Worm (Caenorhabditis elegans) whole organism, late embryonic: Measurements from ENCODE around the gene pals-32.

Source experiments
- T23F11.4 ChIP-seq: fragments of 200-800 bp; sonication (Bioruptor generic); optimal IDR thresholded peaks from 2 replicates; lab custom pipeline; 2018; ENCODE audit warnings: mild to moderate bottlenecking, missing genetic modification characterization, missing compliant biosample characterization
- ama-1 ChIP-seq: fragments of 150-350 bp; optimal IDR thresholded peaks from 2 replicates; lab custom pipeline; 2014
- eyg-1 ChIP-seq: sonication (generic microtip); optimal IDR thresholded peaks from 2 replicates; lab custom pipeline; 2016; ENCODE audit warnings: missing genotype, missing genetic modification characterization, missing compliant biosample characterization
- fkh-6 ChIP-seq: sonication (generic microtip); optimal IDR thresholded peaks from 2 replicates; lab custom pipeline; 2016; ENCODE audit warnings: missing genetic modification characterization, missing compliant biosample characterization
- hlh-8 ChIP-seq: sonication (generic microtip); optimal IDR thresholded peaks from 2 replicates; lab custom pipeline; 2016; ENCODE audit warnings: missing genotype, missing genetic modification characterization, missing compliant biosample characterization
- nhr-11 ChIP-seq: fragments of 150-350 bp; optimal IDR thresholded peaks from 2 replicates; lab custom pipeline; 2014; ENCODE audit warnings: missing biosample characterization, missing genetic modification characterization
- pha-4 ChIP-seq: fragments of 150-350 bp; optimal IDR thresholded peaks from 2 replicates; lab custom pipeline; 2018; ENCODE audit warnings: missing biosample characterization, missing genetic modification reagents, missing genetic modification characterization
- syd-9 ChIP-seq: sonication (generic microtip); optimal IDR thresholded peaks from 2 replicates; lab custom pipeline; 2016; ENCODE audit warnings: mild to moderate bottlenecking, missing genetic modification characterization, moderate library complexity, missing compliant biosample characterization
- unc-42 ChIP-seq: sonication (generic microtip); optimal IDR thresholded peaks from 2 replicates; lab custom pipeline; 2016; ENCODE audit warnings: missing genotype, missing genetic modification characterization, missing compliant biosample characterization

ce11 chrV:2864899-2865298, 31.5 kb upstream of the pals-32 start, which contains the start of gene srh-240:
- TF ChIP-seq T23F11.4 (GFP tag; lab: Kevin White, UChicago) (no peak), ama-1 (lab: Kevin White, UChicago) (no peak), pha-4 (no peak), eyg-1 (tag; lab: Kevin White, UChicago) (no peak), hlh-8 (tag; lab: Kevin White, UChicago) (no peak), fkh-6 (tag; lab: Kevin White, UChicago) (no peak), syd-9 (tag; lab: Kevin White, UChicago) (no peak), nhr-11 (no peak), unc-42 (tag; lab: Kevin White, UChicago) (no peak)
